Worm (Caenorhabditis elegans): ENCODE measurements around the gene idpb-2.

ce11 chrII:5046209-5047200, 22.9 kb downstream of the idpb-2 start:
- TF ChIP-seq nhr-77 (tag; optimal IDR thresholded peaks at IDR 0.05): no peak
- no peak for TF ChIP-seq snpc-4 (tag; optimal IDR thresholded peaks at IDR 0.05)
- TF ChIP-seq pqm-1 (tag; optimal IDR thresholded peaks at IDR 0.05): no peak
- no peak for TF ChIP-seq sox-4 (tag; optimal IDR thresholded peaks at IDR 0.05)
- no peak for TF ChIP-seq mep-1 (tag; optimal IDR thresholded peaks at IDR 0.05)
- TF ChIP-seq ceh-82 (tag; optimal IDR thresholded peaks at IDR 0.05): no peak
- no peak for TF ChIP-seq unc-62 (GFP tag; optimal IDR thresholded peaks at IDR 0.05)
- peak; percentile 87 for TF ChIP-seq fkh-10 (GFP tag; optimal IDR thresholded peaks at IDR 0.05)
- TF ChIP-seq nhr-19 (GFP tag; conservative IDR thresholded peaks at IDR 0.05): no peak

Measured in whole organism, L1 larva.